Fruit fly (Drosophila melanogaster): ENCODE measurements around the gene VhaPPA1-1.

Gene VhaPPA1-1

dm6 chr3R:14886011-14886534, 17.8 kb downstream of the VhaPPA1-1 start, which contains the start of the genes Rrp6, CG33331 and CG33332 (continued):
- TF ChIP-seq aop (GFP tag; IDR thresholded peaks at IDR 0.05) (no peak), CG10321 (GFP tag; IDR thresholded peaks at IDR 0.05) (no peak), Oli (tag; optimal IDR thresholded peaks at IDR 0.05) (peak; percentile 45), CG16815 (GFP tag; optimal IDR thresholded peaks at IDR 0.05) (peak; percentile 54), sqz (GFP tag; optimal IDR thresholded peaks at IDR 0.05) (no peak), Ravus (GFP tag; IDR thresholded peaks at IDR 0.05) (no peak), CG42726 (GFP tag; IDR thresholded peaks at IDR 0.05; ENCODE audit: partially characterized antibody) (no peak), CG14050 (GFP tag; IDR thresholded peaks at IDR 0.05) (0 out of 3 replicates have a peak, but pooled peaks have one; percentile 15), Side (GFP tag; optimal IDR thresholded peaks at IDR 0.05) (peak; percentile 35), Hr78 (GFP tag; optimal IDR thresholded peaks at IDR 0.05) (no peak), CG7987 (GFP tag; optimal IDR thresholded peaks at IDR 0.05) (peak; percentile 57), Xbp1 (GFP tag; optimal IDR thresholded peaks at IDR 0.05) (peak; percentile 78), zfh1 (GFP tag; IDR thresholded peaks at IDR 0.05) (peak; percentile 47; the same call in 1 of the 3 replicates), CG15011 (GFP tag; optimal IDR thresholded peaks at IDR 0.05) (no peak), CG12744 (GFP tag; optimal IDR thresholded peaks at IDR 0.05) (no peak), jigr1 (GFP tag; IDR thresholded peaks at IDR 0.05) (no peak), Atf3 (GFP tag; optimal IDR thresholded peaks at IDR 0.05) (peak; percentile 14), HLHmδ (GFP tag; optimal IDR thresholded peaks at IDR 0.05) (no peak), Lpt (GFP tag; optimal IDR thresholded peaks at IDR 0.05) (no peak), CG13624 (GFP tag; optimal IDR thresholded peaks at IDR 0.05) (peak; percentile 51), az2 (GFP tag; optimal IDR thresholded peaks at IDR 0.05) (peak; percentile 60), CG2202 (tag; optimal IDR thresholded peaks at IDR 0.05) (no peak), ro (GFP tag; IDR thresholded peaks at IDR 0.05) (no peak), mirr (GFP tag; optimal IDR thresholded peaks at IDR 0.05) (peak; percentile 20), Ada2b (GFP tag; IDR thresholded peaks at IDR 0.05) (peak; percentile 34; the same call in 1 of the 2 replicates), CG34376 (GFP tag; optimal IDR thresholded peaks at IDR 0.05) (peak; percentile 59), Mes4 (GFP tag; optimal IDR thresholded peaks at IDR 0.05) (no peak), HmgD (GFP tag; optimal IDR thresholded peaks at IDR 0.05) (no peak), Nf-YC (tag; optimal IDR thresholded peaks at IDR 0.05) (peak; percentile 72), Sox100B (GFP tag; optimal IDR thresholded peaks at IDR 0.05) (no peak), CG4360 (GFP tag; IDR thresholded peaks at IDR 0.05) (no peak), CG18262 (tag; optimal IDR thresholded peaks at IDR 0.05) (peak; percentile 73), CG9215 (GFP tag; IDR thresholded peaks at IDR 0.05) (peak; percentile 76), CG14014 (GFP tag; IDR thresholded peaks at IDR 0.05) (0 out of 2 replicates have a peak, but pooled peaks have one; percentile 23), knrl (GFP tag; IDR thresholded peaks at IDR 0.05; ENCODE audit: partially characterized antibody) (peak; percentile 50), CG3281 (GFP tag; optimal IDR thresholded peaks at IDR 0.05) (peak; percentile 87), CG1792 (GFP tag; optimal IDR thresholded peaks at IDR 0.05) (peak; percentile 41), Sry-β (GFP tag; optimal IDR thresholded peaks at IDR 0.05) (peak; percentile 90), Sin3A (optimal IDR thresholded peaks at IDR 0.05) (peak; percentile 14), Oaz (GFP tag; IDR thresholded peaks at IDR 0.05) (no peak), crc (GFP tag; optimal IDR thresholded peaks at IDR 0.05) (peak; percentile 21), CG11504 (tag; optimal IDR thresholded peaks at IDR 0.05) (no peak), Six4 (GFP tag; optimal IDR thresholded peaks at IDR 0.05) (peak; percentile 71), CG13287 (GFP tag; IDR thresholded peaks at IDR 0.05; ENCODE audit: partially characterized antibody) (peak; percentile 81), chif (GFP tag; optimal IDR thresholded peaks at IDR 0.05) (peak; percentile 33 to 54), gro (GFP tag; optimal IDR thresholded peaks at IDR 0.05) (peak; percentile 37), Hey (tag; optimal IDR thresholded peaks at IDR 0.05) (no peak), CG12236 (GFP tag; optimal IDR thresholded peaks at IDR 0.05) (no peak), gem (tag; optimal IDR thresholded peaks at IDR 0.05) (peak; percentile 80), cad (GFP tag; optimal IDR thresholded peaks at IDR 0.05) (no peak), CG11560 (tag; IDR thresholded peaks at IDR 0.05) (no peak; the same call in 2 of the 3 replicates)

Measured in whole organism, embryonic.